Worm (Caenorhabditis elegans): ENCODE measurements around the gene str-55.

str-55 gene

ce11 chrV:16377849-16378248, 39.1 kb downstream of the str-55 start, which contains the start of gene F13A7.1:
F13A7.1 (minus strand) TSS chrV:16377949.
- TF ChIP-seq ceh-39 (tag; optimal IDR thresholded peaks at IDR 0.05) (no peak), lin-13 (tag; optimal IDR thresholded peaks at IDR 0.05) (no peak), pha-4 (tag; optimal IDR thresholded peaks at IDR 0.05) (no peak), nhr-12 (tag; optimal IDR thresholded peaks at IDR 0.05) (no peak), tbx-8 (GFP tag; optimal IDR thresholded peaks at IDR 0.05) (no peak), elt-3 (tag; optimal IDR thresholded peaks at IDR 0.05) (no peak), mab-5 (tag; optimal IDR thresholded peaks at IDR 0.05) (no peak)

- no peak for TF ChIP-seq ceh-83 (GFP tag; optimal IDR thresholded peaks at IDR 0.05)
- TF ChIP-seq lin-13 (tag; optimal IDR thresholded peaks at IDR 0.05) = no peak
- TF ChIP-seq ces-1 (GFP tag; optimal IDR thresholded peaks at IDR 0.05) = no peak
- no peak for TF ChIP-seq hlh-1 (tag; optimal IDR thresholded peaks at IDR 0.05)
- no peak for TF ChIP-seq M03D4.4 (tag; optimal IDR thresholded peaks at IDR 0.05)
- TF ChIP-seq nhr-28 (tag; optimal IDR thresholded peaks at IDR 0.05) = no peak
- no peak for TF ChIP-seq unc-120 (tag; optimal IDR thresholded peaks at IDR 0.05; ENCODE audit: poor library complexity, severe bottlenecking)
- TF ChIP-seq elt-3 (tag; optimal IDR thresholded peaks at IDR 0.05) = no peak
- TF ChIP-seq mep-1 (tag; optimal IDR thresholded peaks at IDR 0.05) = no peak
- no peak for TF ChIP-seq flh-1 (GFP tag; optimal IDR thresholded peaks at IDR 0.05)
- no peak for TF ChIP-seq ceh-39 (tag; optimal IDR thresholded peaks at IDR 0.05)
- TF ChIP-seq snpc-4 (tag; optimal IDR thresholded peaks at IDR 0.05) = no peak
- TF ChIP-seq nhr-76 (tag; optimal IDR thresholded peaks at IDR 0.05) = no peak
These were observed 39.7 kb downstream of the str-55 start for ce11 chrV:16377188-16377587.

- TF ChIP-seq lin-32 (GFP tag; optimal IDR thresholded peaks at IDR 0.05) = no peak
- no peak for TF ChIP-seq nhr-2 (tag; optimal IDR thresholded peaks at IDR 0.05)
- TF ChIP-seq nhr-12 (tag; optimal IDR thresholded peaks at IDR 0.05) = no peak
- no peak for TF ChIP-seq pha-4 (tag; optimal IDR thresholded peaks at IDR 0.05)
- TF ChIP-seq tbx-8 (GFP tag; optimal IDR thresholded peaks at IDR 0.05) = no peak
- no peak for TF ChIP-seq flh-1 (GFP tag; optimal IDR thresholded peaks at IDR 0.05)
- TF ChIP-seq zip-8 (tag; optimal IDR thresholded peaks at IDR 0.05) = no peak
- no peak for TF ChIP-seq snpc-4 (tag; optimal IDR thresholded peaks at IDR 0.05)
- TF ChIP-seq ham-2 (GFP tag; optimal IDR thresholded peaks at IDR 0.05) = no peak
- TF ChIP-seq ceh-39 (tag; optimal IDR thresholded peaks at IDR 0.05) = no peak
- no peak for TF ChIP-seq elt-1 (tag; optimal IDR thresholded peaks at IDR 0.05; ENCODE audit: borderline replicate concordance, insufficient read depth)
- no peak for TF ChIP-seq cnd-1 (tag; optimal IDR thresholded peaks at IDR 0.05)
- TF ChIP-seq ces-1 (GFP tag; optimal IDR thresholded peaks at IDR 0.05) = no peak
- no peak for TF ChIP-seq mab-5 (tag; optimal IDR thresholded peaks at IDR 0.05)
- TF ChIP-seq drap-1 (GFP tag; optimal IDR thresholded peaks at IDR 0.05) = no peak
These were observed 40.4 kb downstream of the str-55 start for ce11 chrV:16376430-16376948.

- TF ChIP-seq ceh-39 (tag; optimal IDR thresholded peaks at IDR 0.05) (no peak), tbx-8 (GFP tag; optimal IDR thresholded peaks at IDR 0.05) (no peak), mep-1 (tag; optimal IDR thresholded peaks at IDR 0.05) (no peak), blmp-1 (tag; optimal IDR thresholded peaks at IDR 0.05) (no peak), sem-2 (GFP tag; optimal IDR thresholded peaks at IDR 0.05) (no peak), flh-1 (GFP tag; optimal IDR thresholded peaks at IDR 0.05) (no peak), drap-1 (GFP tag; optimal IDR thresholded peaks at IDR 0.05) (no peak), mab-5 (tag; optimal IDR thresholded peaks at IDR 0.05) (no peak)
These were observed 42.2 kb downstream of the str-55 start, which contains the start of gene srv-34 for ce11 chrV:16374676-16375075. srv-34 (minus strand) TSS chrV:16374776.

ce11 chrV:16370039-16370438, 46.9 kb downstream of the str-55 start:
- TF ChIP-seq mab-5 (tag; optimal IDR thresholded peaks at IDR 0.05) (no peak), drap-1 (GFP tag; optimal IDR thresholded peaks at IDR 0.05) (peak; percentile 78), pha-4 (tag; optimal IDR thresholded peaks at IDR 0.05) (peak; percentile 48), ceh-83 (GFP tag; optimal IDR thresholded peaks at IDR 0.05) (peak; percentile 76), sem-2 (GFP tag; optimal IDR thresholded peaks at IDR 0.05) (peak; percentile 73), ceh-43 (GFP tag; optimal IDR thresholded peaks at IDR 0.05) (peak; percentile 57), ztf-11 (tag; optimal IDR thresholded peaks at IDR 0.05) (no peak), M03D4.4 (tag; optimal IDR thresholded peaks at IDR 0.05) (peak; percentile 76), blmp-1 (tag; optimal IDR thresholded peaks at IDR 0.05) (no peak), unc-120 (tag; optimal IDR thresholded peaks at IDR 0.05; ENCODE audit: poor library complexity, severe bottlenecking) (peak; percentile 54), flh-1 (GFP tag; optimal IDR thresholded peaks at IDR 0.05) (peak; percentile 41), cnd-1 (tag; optimal IDR thresholded peaks at IDR 0.05) (peak; percentile 84), bed-3 (GFP tag; optimal IDR thresholded peaks at IDR 0.05) (peak; percentile 60), unc-62 (GFP tag; optimal IDR thresholded peaks at IDR 0.05) (no peak), mls-2 (tag; optimal IDR thresholded peaks at IDR 0.05) (peak; percentile 82), tbx-8 (GFP tag; optimal IDR thresholded peaks at IDR 0.05) (peak; percentile 53), ham-2 (GFP tag; optimal IDR thresholded peaks at IDR 0.05) (peak; percentile 57), lin-32 (GFP tag; optimal IDR thresholded peaks at IDR 0.05) (peak; percentile 62), nhr-237 (tag; optimal IDR thresholded peaks at IDR 0.05) (no peak), hlh-1 (tag; optimal IDR thresholded peaks at IDR 0.05) (peak; percentile 21), lin-13 (tag; optimal IDR thresholded peaks at IDR 0.05) (peak; percentile 25), sptf-1 (tag; optimal IDR thresholded peaks at IDR 0.05) (peak; percentile 85)

Measured in whole organism, mixed stage, embryonic.